Worm (Caenorhabditis elegans) whole organism, L1 larva: ENCODE measurements around the gene C56E6.4.

Experiments used
- aly-2 ChIP-seq: fragments of 150-350 bp; optimal IDR thresholded peaks from 2 replicates; lab custom pipeline; 2014; ENCODE audit warnings: missing biosample characterization, missing genetic modification characterization
- lin-35 ChIP-seq, 2 experiments: fragments of 150-350 bp; optimal IDR thresholded peaks; 2 replicates each; lab custom pipeline; 2014; ENCODE audit warnings: missing biosample characterization in 2 of 2, missing genetic modification characterization in 2 of 2, missing genetic modification reagents in 2 of 2
- lsy-2 ChIP-seq, 2 experiments: fragments of 150-350 bp; optimal IDR thresholded peaks; 2 replicates each; lab custom pipeline; 2014; ENCODE audit warnings: missing biosample characterization in 2 of 2, missing genetic modification characterization in 2 of 2

DNA sequence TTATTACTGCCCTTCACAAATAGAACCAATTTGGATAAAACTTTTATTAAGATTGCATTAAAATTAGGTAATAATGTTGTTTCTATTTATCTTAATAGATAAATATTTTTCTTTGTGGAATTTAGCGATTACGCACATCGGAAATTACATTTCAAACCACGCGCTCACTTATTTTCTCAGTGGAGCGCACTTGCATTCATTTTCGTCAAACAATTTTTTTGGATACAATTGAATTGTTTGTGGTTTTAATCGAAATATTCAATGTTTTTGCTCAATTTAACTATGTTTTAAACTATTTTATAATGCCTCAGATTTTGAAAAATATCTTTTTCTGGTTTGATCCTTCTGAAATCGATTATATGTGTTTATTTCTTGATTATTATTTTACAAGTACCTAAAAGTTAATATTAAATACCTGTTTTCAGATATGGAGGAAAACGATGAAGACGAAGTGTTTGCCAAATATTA, 7.5 kb upstream of the C56E6.4 start, which contains the start of gene utp-20:
- TF ChIP-seq lsy-2 (tag; optimal IDR thresholded peaks at IDR 0.05; lab: Kevin White, UChicago): peak; percentile 69 to 82
- TF ChIP-seq lin-35 (GFP tag; optimal IDR thresholded peaks at IDR 0.05; lab: Kevin White, UChicago): peak; percentile 90 to 97
- TF ChIP-seq aly-2 (tag; lab: Kevin White, UChicago): no peak
